Fruit fly (Drosophila melanogaster): ENCODE data around the gene ab.

The ab gene

dm6 chr2L:11235534-11235933, 25.1 kb downstream of the ab start:
- TF ChIP-seq CG5204 (GFP tag; optimal IDR thresholded peaks at IDR 0.05) (no peak), tj (GFP tag; optimal IDR thresholded peaks at IDR 0.05) (no peak), Clk (GFP tag; optimal IDR thresholded peaks at IDR 0.05) (no peak), toe (GFP tag; optimal IDR thresholded peaks at IDR 0.05) (no peak), CG7101 (tag; optimal IDR thresholded peaks at IDR 0.05) (no peak), Mnt (GFP tag; optimal IDR thresholded peaks at IDR 0.05) (no peak), cnc (optimal IDR thresholded peaks at IDR 0.05) (no peak), bab1 (GFP tag; optimal IDR thresholded peaks at IDR 0.05) (no peak), cic (GFP tag; optimal IDR thresholded peaks at IDR 0.05) (no peak), CG11617 (GFP tag; optimal IDR thresholded peaks at IDR 0.05) (no peak), CG12768 (GFP tag; optimal IDR thresholded peaks at IDR 0.05) (no peak), ovo (GFP tag; optimal IDR thresholded peaks at IDR 0.05) (no peak), Hr96 (GFP tag; optimal IDR thresholded peaks at IDR 0.05) (no peak), CG33017 (tag; optimal IDR thresholded peaks at IDR 0.05) (no peak), Crg-1 (GFP tag; optimal IDR thresholded peaks at IDR 0.05) (no peak), CG14711 (tag; optimal IDR thresholded peaks at IDR 0.05) (no peak), CG1620 (GFP tag; optimal IDR thresholded peaks at IDR 0.05) (no peak), kay (GFP tag; ENCODE audit: borderline replicate concordance) (no peak), CG7045 (GFP tag; optimal IDR thresholded peaks at IDR 0.05) (no peak), pad (GFP tag; optimal IDR thresholded peaks at IDR 0.05) (no peak)

- no peak for TF ChIP-seq toe (GFP tag; optimal IDR thresholded peaks at IDR 0.05)
- TF ChIP-seq Hr96 (GFP tag; optimal IDR thresholded peaks at IDR 0.05): no peak
- TF ChIP-seq CG14711 (tag; optimal IDR thresholded peaks at IDR 0.05): no peak
- TF ChIP-seq CG7101 (tag; optimal IDR thresholded peaks at IDR 0.05): no peak
Observed at dm6 chr2L:11236364-11236763, 25.9 kb downstream of the ab start.

dm6 chr2L:11243912-11244311, 33.4 kb downstream of the ab start:
- no peak for TF ChIP-seq ovo (GFP tag; optimal IDR thresholded peaks at IDR 0.05)
- no peak for TF ChIP-seq cic (GFP tag; optimal IDR thresholded peaks at IDR 0.05)
- TF ChIP-seq CG1620 (GFP tag; optimal IDR thresholded peaks at IDR 0.05): no peak
- TF ChIP-seq CG7101 (tag; optimal IDR thresholded peaks at IDR 0.05): no peak

dm6 chr2L:11247730-11248129, 37.3 kb downstream of the ab start:
- TF ChIP-seq Mnt (GFP tag; optimal IDR thresholded peaks at IDR 0.05) (no peak), Crg-1 (GFP tag; optimal IDR thresholded peaks at IDR 0.05) (no peak), CG11617 (GFP tag; optimal IDR thresholded peaks at IDR 0.05) (no peak), CG7045 (GFP tag; optimal IDR thresholded peaks at IDR 0.05) (no peak), CG12768 (GFP tag; optimal IDR thresholded peaks at IDR 0.05) (no peak), pad (GFP tag; optimal IDR thresholded peaks at IDR 0.05) (no peak), CG7101 (tag; optimal IDR thresholded peaks at IDR 0.05) (no peak), kay (GFP tag; ENCODE audit: borderline replicate concordance) (no peak), bab1 (GFP tag; optimal IDR thresholded peaks at IDR 0.05) (no peak), cnc (optimal IDR thresholded peaks at IDR 0.05) (no peak), toe (GFP tag; optimal IDR thresholded peaks at IDR 0.05) (no peak), tj (GFP tag; optimal IDR thresholded peaks at IDR 0.05) (no peak), CG5204 (GFP tag; optimal IDR thresholded peaks at IDR 0.05) (no peak)

- TF ChIP-seq kay (GFP tag; ENCODE audit: borderline replicate concordance) (no peak), CG5204 (GFP tag; optimal IDR thresholded peaks at IDR 0.05) (no peak), CG33017 (tag; optimal IDR thresholded peaks at IDR 0.05) (no peak), CG14711 (tag; optimal IDR thresholded peaks at IDR 0.05) (no peak), Crg-1 (GFP tag; optimal IDR thresholded peaks at IDR 0.05) (no peak), CG7045 (GFP tag; optimal IDR thresholded peaks at IDR 0.05) (no peak), ovo (GFP tag; optimal IDR thresholded peaks at IDR 0.05) (no peak), cnc (optimal IDR thresholded peaks at IDR 0.05) (no peak), bab1 (GFP tag; optimal IDR thresholded peaks at IDR 0.05) (no peak), pad (GFP tag; optimal IDR thresholded peaks at IDR 0.05) (no peak), CG12768 (GFP tag; optimal IDR thresholded peaks at IDR 0.05) (no peak), CG11617 (GFP tag; optimal IDR thresholded peaks at IDR 0.05) (no peak), Clk (GFP tag; optimal IDR thresholded peaks at IDR 0.05) (no peak), CG7101 (tag; optimal IDR thresholded peaks at IDR 0.05) (no peak), CG1620 (GFP tag; optimal IDR thresholded peaks at IDR 0.05) (no peak), Mnt (GFP tag; optimal IDR thresholded peaks at IDR 0.05) (no peak), toe (GFP tag; optimal IDR thresholded peaks at IDR 0.05) (no peak), tj (GFP tag; optimal IDR thresholded peaks at IDR 0.05) (no peak), Hr96 (GFP tag; optimal IDR thresholded peaks at IDR 0.05) (no peak), cic (GFP tag; optimal IDR thresholded peaks at IDR 0.05) (no peak)
Observed at dm6 chr2L:11249376-11249775, 38.9 kb downstream of the ab start.

- TF ChIP-seq pad (GFP tag; optimal IDR thresholded peaks at IDR 0.05) (no peak), CG11617 (GFP tag; optimal IDR thresholded peaks at IDR 0.05) (no peak), cic (GFP tag; optimal IDR thresholded peaks at IDR 0.05) (no peak), kay (GFP tag; ENCODE audit: borderline replicate concordance) (no peak), Hr96 (GFP tag; optimal IDR thresholded peaks at IDR 0.05) (no peak), CG5204 (GFP tag; optimal IDR thresholded peaks at IDR 0.05) (no peak), CG14711 (tag; optimal IDR thresholded peaks at IDR 0.05) (no peak), bab1 (GFP tag; optimal IDR thresholded peaks at IDR 0.05) (no peak), toe (GFP tag; optimal IDR thresholded peaks at IDR 0.05) (no peak), CG7045 (GFP tag; optimal IDR thresholded peaks at IDR 0.05) (no peak), Mnt (GFP tag; optimal IDR thresholded peaks at IDR 0.05) (no peak), tj (GFP tag; optimal IDR thresholded peaks at IDR 0.05) (no peak), CG1620 (GFP tag; optimal IDR thresholded peaks at IDR 0.05) (no peak), cnc (optimal IDR thresholded peaks at IDR 0.05) (no peak), CG7101 (tag; optimal IDR thresholded peaks at IDR 0.05) (no peak), Clk (GFP tag; optimal IDR thresholded peaks at IDR 0.05) (no peak), CG33017 (tag; optimal IDR thresholded peaks at IDR 0.05) (no peak), Crg-1 (GFP tag; optimal IDR thresholded peaks at IDR 0.05) (no peak)
Observed at dm6 chr2L:11251181-11251580, 40.7 kb downstream of the ab start.

Measured in whole organism, adult.